Worm (Caenorhabditis elegans): ENCODE results near the gene T07F8.4.

DNA sequence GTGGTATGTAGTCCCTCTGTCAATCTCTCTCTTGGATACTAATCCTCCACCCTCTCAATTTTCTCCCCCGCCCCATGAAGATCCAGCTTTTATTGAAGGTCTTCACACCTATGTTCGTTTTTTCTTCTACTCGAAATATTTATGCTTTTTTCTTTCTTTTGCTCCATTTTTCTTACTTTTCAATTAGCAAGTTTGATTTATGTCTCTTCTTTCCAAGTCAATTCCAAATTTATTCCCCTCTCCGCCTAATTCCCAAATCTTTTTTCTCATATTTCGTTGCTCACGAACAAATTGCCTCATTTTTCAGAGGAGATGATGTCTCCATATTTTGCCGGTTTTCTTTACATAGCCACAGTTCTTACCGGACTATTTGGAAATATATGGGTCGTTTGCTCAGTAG is 12.5 kb upstream of the T07F8.4 start, which contains the start of gene npr-31:
- TF ChIP-seq pqm-1 (tag; optimal IDR thresholded peaks at IDR 0.05) (no peak), pat-9 (tag; optimal IDR thresholded peaks at IDR 0.05) (no peak), F13H6.1 (tag; optimal IDR thresholded peaks at IDR 0.05) (no peak), fkh-10 (GFP tag; optimal IDR thresholded peaks at IDR 0.05) (no peak), ttx-3 (tag; optimal IDR thresholded peaks at IDR 0.05) (no peak), elt-2 (tag; optimal IDR thresholded peaks at IDR 0.05) (no peak), tbx-7 (tag; optimal IDR thresholded peaks at IDR 0.05) (no peak), ama-1 (optimal IDR thresholded peaks at IDR 0.05) (no peak), hlh-15 (tag; optimal IDR thresholded peaks at IDR 0.05) (no peak), npax-4 (tag; optimal IDR thresholded peaks at IDR 0.05) (no peak), lin-11 (tag; optimal IDR thresholded peaks at IDR 0.05) (no peak)

All from whole organism, late embryonic.